Worm (Caenorhabditis elegans): Measurements from ENCODE around the gene chca-1.

ce11 chrIV:9622272-9622671 lies 28.9 kb upstream of the chca-1 start, which contains the start of gene W09C2.7:
- TF ChIP-seq nhr-111 (GFP tag; optimal IDR thresholded peaks at IDR 0.05) (no peak), mep-1 (tag; optimal IDR thresholded peaks at IDR 0.05) (no peak), lsy-2 (tag; optimal IDR thresholded peaks at IDR 0.05) (no peak), cey-2 (tag; optimal IDR thresholded peaks at IDR 0.05; ENCODE audit: borderline replicate concordance, insufficient read depth) (no peak), egl-27 (tag; optimal IDR thresholded peaks at IDR 0.05) (no peak), lim-7 (GFP tag; IDR thresholded peaks at IDR 0.05) (no peak), ZK546.5 (tag; optimal IDR thresholded peaks at IDR 0.05) (no peak), F37D6.2 (tag; optimal IDR thresholded peaks at IDR 0.05) (no peak), ama-1 (optimal IDR thresholded peaks at IDR 0.05) (no peak)
